Fruit fly (Drosophila melanogaster) S2 (cell line): ENCODE results near the gene Taf6.

Experiments used
- CG8478 ChIP-seq: fragments of >200 bp; optimal IDR thresholded peaks from 2 replicates; lab custom pipeline; 2018
- CTCF ChIP-seq, 2 experiments: fragments of >200 bp; optimal IDR thresholded peaks; 2 replicates each; lab custom pipeline; 2018

DNA sequence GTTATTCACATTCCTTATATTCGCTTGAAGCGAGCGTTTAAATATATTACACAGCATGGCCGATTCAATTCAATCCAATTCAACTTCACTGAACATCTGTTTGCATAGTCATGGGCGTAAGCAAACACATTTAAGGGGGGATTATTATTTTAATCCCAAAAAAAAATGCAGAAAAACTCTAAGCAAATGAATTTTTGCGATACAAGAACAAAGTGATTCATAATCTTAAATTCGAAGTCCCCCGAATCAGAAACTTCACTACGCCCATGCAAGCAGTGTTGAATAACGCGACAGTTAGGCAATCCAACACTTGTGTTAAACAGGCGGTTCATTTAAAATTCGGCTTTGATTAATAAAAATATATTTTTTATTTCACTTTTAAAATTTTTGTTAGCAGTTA, 8.5 kb upstream of the Taf6 start, which contains the start of gene CG14100:
- TF ChIP-seq CTCF (optimal IDR thresholded peaks at IDR 0.05; lab: Kevin White, UChicago) (no peak), CG8478 (lab: Kevin White, UChicago) (no peak)
